Worm (Caenorhabditis elegans) whole organism, young adult: ENCODE results near the gene cyc-2.1.

Source experiments
- B0019.2 ChIP-seq: fragments of 200-800 bp; sonication (Bioruptor generic); conservative IDR thresholded peaks from 2 replicates; pipeline ENCODE4 v1.3.6; 2022; ENCODE audit warnings: missing genetic modification reagents, missing genetic modification characterization, missing compliant biosample characterization
- T26A5.8 ChIP-seq: sonication (generic microtip); optimal IDR thresholded peaks from 2 replicates; lab custom pipeline; 2016; ENCODE audit warnings: missing genetic modification characterization, missing compliant biosample characterization
- gei-17 ChIP-seq: fragments of 200-800 bp; sonication (Bioruptor generic); optimal IDR thresholded peaks from 2 replicates; lab custom pipeline; 2018; ENCODE audit warnings: mild to moderate bottlenecking, missing genetic modification characterization, missing compliant biosample characterization
- unc-62 ChIP-seq: fragments of 150-350 bp; optimal IDR thresholded peaks from 2 replicates; lab custom pipeline; 2014; ENCODE audit warnings: missing biosample characterization, missing genetic modification reagents, missing genetic modification characterization

ce11 chrIV:4751814-4752213 is 3.0 kb upstream of the cyc-2.1 start, which contains the start of gene Y17G9B.4:
- TF ChIP-seq unc-62 (GFP tag; lab: Kevin White, UChicago) (no peak), B0019.2 (GFP tag; lab: Robert Waterston, UW) (no peak), gei-17 (no peak), T26A5.8 (no peak)
